Worm (Caenorhabditis elegans) whole organism, L4 larva: Measurements from ENCODE around the gene tbc-19.

Experiments
- egl-43 ChIP-seq: fragments of 200-800 bp; sonication (Bioruptor generic); IDR thresholded peaks from 2 replicates; pipeline ENCODE4 v1.3.6; 2022; ENCODE audit warnings: missing genetic modification reagents, missing genetic modification characterization, missing compliant biosample characterization
- mep-1 ChIP-seq: fragments of 150-350 bp; sonication (generic microtip); optimal IDR thresholded peaks from 3 replicates; lab custom pipeline; 2014; ENCODE audit warnings: missing biosample characterization, missing genetic modification characterization

DNA sequence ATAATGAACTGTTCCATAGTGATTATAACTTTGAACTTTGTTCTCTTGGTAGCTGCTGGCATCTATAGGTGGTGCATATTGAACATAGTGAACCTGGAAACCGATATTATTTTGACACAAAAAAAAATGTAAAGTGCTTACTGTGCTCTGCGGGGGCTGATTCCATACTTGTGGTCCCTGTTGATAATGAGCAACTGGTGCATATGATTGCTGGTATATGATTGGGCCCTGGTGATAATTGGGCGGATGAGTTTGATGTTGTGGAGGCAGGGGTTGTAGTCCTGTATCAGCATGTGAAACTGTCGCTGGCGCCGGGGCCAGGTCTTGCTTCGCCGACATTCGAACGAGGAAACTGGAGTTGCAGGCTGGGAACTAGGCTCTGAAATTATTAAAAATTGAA is 44.0 kb downstream of the tbc-19 start, which contains the start of gene pqn-39:
- TF ChIP-seq egl-43 (no peak), mep-1 (no peak)
